Worm (Caenorhabditis elegans): ENCODE data around the gene T26A5.6.

ce11 chrIII:6415306-6415973, 35.1 kb downstream of the T26A5.6 start, which contains the start of gene nas-4:
- TF ChIP-seq blmp-1 (tag; optimal IDR thresholded peaks at IDR 0.05) (no peak), nhr-12 (tag; optimal IDR thresholded peaks at IDR 0.05) (no peak), pha-4 (tag; optimal IDR thresholded peaks at IDR 0.05) (no peak), unc-62 (GFP tag; optimal IDR thresholded peaks at IDR 0.05) (no peak), elt-3 (tag; optimal IDR thresholded peaks at IDR 0.05) (no peak), mep-1 (tag; optimal IDR thresholded peaks at IDR 0.05) (no peak), ham-2 (GFP tag; optimal IDR thresholded peaks at IDR 0.05) (no peak), sptf-1 (tag; optimal IDR thresholded peaks at IDR 0.05) (no peak), mab-5 (tag; optimal IDR thresholded peaks at IDR 0.05) (no peak), nhr-237 (tag; optimal IDR thresholded peaks at IDR 0.05) (no peak), bed-3 (GFP tag; optimal IDR thresholded peaks at IDR 0.05) (no peak)

Data from whole organism, mixed stage, embryonic.